Worm (Caenorhabditis elegans) whole organism, mixed stage, embryonic: Measurements from ENCODE around the gene K12B6.11.

ENCODE experiments used
- M03D4.4 ChIP-seq: sonication (generic microtip); optimal IDR thresholded peaks from 2 replicates; lab custom pipeline; 2017; ENCODE audit warnings: mild to moderate bottlenecking, missing genetic modification characterization, missing compliant biosample characterization
- bed-3 ChIP-seq: fragments of 200-800 bp; sonication (Bioruptor generic); optimal IDR thresholded peaks from 3 replicates; lab custom pipeline; 2018; ENCODE audit warnings: mild to moderate bottlenecking, missing genetic modification characterization, moderate library complexity, missing compliant biosample characterization
- blmp-1 ChIP-seq: fragments of 150-350 bp; optimal IDR thresholded peaks from 2 replicates; lab custom pipeline; 2014; ENCODE audit warnings: missing biosample characterization, missing genetic modification characterization
- ceh-39 ChIP-seq: fragments of 150-350 bp; optimal IDR thresholded peaks from 2 replicates; lab custom pipeline; 2014; ENCODE audit warnings: missing biosample characterization, missing genetic modification characterization
- ceh-43 ChIP-seq: fragments of 200-800 bp; sonication (Bioruptor generic); optimal IDR thresholded peaks from 2 replicates; lab custom pipeline; 2018; ENCODE audit warnings: mild to moderate bottlenecking, missing genetic modification characterization, moderate library complexity, missing compliant biosample characterization
- ceh-83 ChIP-seq: fragments of 200-800 bp; sonication (Bioruptor generic); optimal IDR thresholded peaks from 2 replicates; lab custom pipeline; 2018; ENCODE audit warnings: mild to moderate bottlenecking, missing genetic modification characterization, missing compliant biosample characterization
- ces-1 ChIP-seq: fragments of 150-350 bp; optimal IDR thresholded peaks from 2 replicates; lab custom pipeline; 2014; ENCODE audit warnings: missing biosample characterization, missing genetic modification reagents, missing genetic modification characterization
- cnd-1 ChIP-seq: fragments of 200-800 bp; sonication (Bioruptor generic); optimal IDR thresholded peaks from 2 replicates; lab custom pipeline; 2018; ENCODE audit warnings: mild to moderate bottlenecking, missing genetic modification characterization, missing compliant biosample characterization
- drap-1 ChIP-seq: fragments of 200-800 bp; sonication (Bioruptor generic); optimal IDR thresholded peaks from 3 replicates; lab custom pipeline; 2018; ENCODE audit warnings: mild to moderate bottlenecking, missing genetic modification characterization, missing compliant biosample characterization
- elt-1 ChIP-seq: sonication (generic microtip); optimal IDR thresholded peaks from 2 replicates; lab custom pipeline; 2017; ENCODE audit warnings: missing genetic modification characterization, mild to moderate bottlenecking, missing compliant biosample characterization, antibody characterized with exemption, moderate library complexity, borderline replicate concordance; ENCODE audit not compliant: insufficient read depth
- elt-3 ChIP-seq: fragments of 150-350 bp; optimal IDR thresholded peaks from 2 replicates; lab custom pipeline; 2014; ENCODE audit warnings: missing biosample characterization, missing genetic modification characterization
- flh-1 ChIP-seq: fragments of 200-800 bp; sonication (Bioruptor generic); optimal IDR thresholded peaks from 2 replicates; lab custom pipeline; 2018; ENCODE audit warnings: mild to moderate bottlenecking, missing genetic modification characterization, moderate library complexity, missing compliant biosample characterization
- ham-2 ChIP-seq: fragments of 200-800 bp; sonication (Bioruptor generic); optimal IDR thresholded peaks from 2 replicates; lab custom pipeline; 2018; ENCODE audit warnings: mild to moderate bottlenecking, missing genetic modification characterization, missing compliant biosample characterization
- hlh-1 ChIP-seq: fragments of 150-350 bp; optimal IDR thresholded peaks from 2 replicates; lab custom pipeline; 2014; ENCODE audit warnings: missing biosample characterization, missing genetic modification reagents, missing genetic modification characterization
- lin-13 ChIP-seq: fragments of 150-350 bp; optimal IDR thresholded peaks from 2 replicates; lab custom pipeline; 2014; ENCODE audit warnings: missing biosample characterization, missing genetic modification characterization
- lin-32 ChIP-seq: fragments of 200-800 bp; sonication (Bioruptor generic); optimal IDR thresholded peaks from 2 replicates; lab custom pipeline; 2018; ENCODE audit warnings: mild to moderate bottlenecking, missing genetic modification characterization, missing compliant biosample characterization
- lsy-2 ChIP-seq: fragments of 150-350 bp; optimal IDR thresholded peaks from 2 replicates; lab custom pipeline; 2014; ENCODE audit warnings: missing biosample characterization, missing genetic modification characterization
- mab-5 ChIP-seq: fragments of 150-350 bp; optimal IDR thresholded peaks from 2 replicates; lab custom pipeline; 2014; ENCODE audit warnings: missing biosample characterization, missing genetic modification characterization
- mep-1 ChIP-seq: fragments of 150-350 bp; optimal IDR thresholded peaks from 2 replicates; lab custom pipeline; 2017; ENCODE audit warnings: missing biosample characterization, missing genetic modification reagents, missing genetic modification characterization, inconsistent platforms
- mls-2 ChIP-seq: sonication (generic microtip); optimal IDR thresholded peaks from 2 replicates; lab custom pipeline; 2016; ENCODE audit warnings: mild to moderate bottlenecking, missing genetic modification characterization, moderate library complexity, missing compliant biosample characterization
- nhr-12 ChIP-seq: fragments of 150-350 bp; optimal IDR thresholded peaks from 2 replicates; lab custom pipeline; 2014; ENCODE audit warnings: missing biosample characterization, missing genetic modification characterization
- nhr-2 ChIP-seq: fragments of 150-350 bp; optimal IDR thresholded peaks from 2 replicates; lab custom pipeline; 2014; ENCODE audit warnings: missing biosample characterization, missing genetic modification characterization
- nhr-237 ChIP-seq: fragments of 150-350 bp; optimal IDR thresholded peaks from 2 replicates; lab custom pipeline; 2014; ENCODE audit warnings: missing biosample characterization, missing genetic modification characterization
- nhr-28 ChIP-seq: fragments of 150-350 bp; optimal IDR thresholded peaks from 2 replicates; lab custom pipeline; 2014; ENCODE audit warnings: missing biosample characterization, missing genetic modification characterization
- nhr-76 ChIP-seq: sonication (generic microtip); optimal IDR thresholded peaks from 2 replicates; lab custom pipeline; 2017; ENCODE audit warnings: missing biosample characterization, missing genetic modification characterization
- pha-4 ChIP-seq: fragments of 150-350 bp; optimal IDR thresholded peaks from 2 replicates; lab custom pipeline; 2018; ENCODE audit warnings: missing biosample characterization, missing genetic modification reagents, missing genetic modification characterization
- sem-2 ChIP-seq: fragments of 200-800 bp; sonication (Bioruptor generic); optimal IDR thresholded peaks from 2 replicates; lab custom pipeline; 2018; ENCODE audit warnings: mild to moderate bottlenecking, missing genetic modification characterization, missing compliant biosample characterization
- snpc-4 ChIP-seq: fragments of 150-350 bp; optimal IDR thresholded peaks from 2 replicates; lab custom pipeline; 2014; ENCODE audit warnings: missing biosample characterization, missing genetic modification characterization
- sptf-1 ChIP-seq: sonication (generic microtip); optimal IDR thresholded peaks from 2 replicates; lab custom pipeline; 2017; ENCODE audit warnings: mild to moderate bottlenecking, missing genetic modification characterization, moderate library complexity, missing compliant biosample characterization
- tbx-8 ChIP-seq: fragments of 200-800 bp; sonication (Bioruptor generic); optimal IDR thresholded peaks from 2 replicates; lab custom pipeline; 2018; ENCODE audit warnings: mild to moderate bottlenecking, missing genetic modification characterization, moderate library complexity, missing compliant biosample characterization
- unc-120 ChIP-seq: sonication (generic microtip); optimal IDR thresholded peaks from 2 replicates; lab custom pipeline; 2017; ENCODE audit warnings: missing genetic modification characterization, missing compliant biosample characterization; ENCODE audit not compliant: poor library complexity, severe bottlenecking
- unc-39 ChIP-seq: fragments of 150-350 bp; optimal IDR thresholded peaks from 2 replicates; lab custom pipeline; 2014; ENCODE audit warnings: missing biosample characterization, missing genetic modification characterization
- zip-8 ChIP-seq: fragments of 150-350 bp; optimal IDR thresholded peaks from 2 replicates; lab custom pipeline; 2014; ENCODE audit warnings: missing biosample characterization, missing genetic modification characterization
- ztf-11 ChIP-seq: fragments of 150-350 bp; optimal IDR thresholded peaks from 2 replicates; lab custom pipeline; 2014; ENCODE audit warnings: missing biosample characterization, missing genetic modification characterization

Gene K12B6.11

DNA sequence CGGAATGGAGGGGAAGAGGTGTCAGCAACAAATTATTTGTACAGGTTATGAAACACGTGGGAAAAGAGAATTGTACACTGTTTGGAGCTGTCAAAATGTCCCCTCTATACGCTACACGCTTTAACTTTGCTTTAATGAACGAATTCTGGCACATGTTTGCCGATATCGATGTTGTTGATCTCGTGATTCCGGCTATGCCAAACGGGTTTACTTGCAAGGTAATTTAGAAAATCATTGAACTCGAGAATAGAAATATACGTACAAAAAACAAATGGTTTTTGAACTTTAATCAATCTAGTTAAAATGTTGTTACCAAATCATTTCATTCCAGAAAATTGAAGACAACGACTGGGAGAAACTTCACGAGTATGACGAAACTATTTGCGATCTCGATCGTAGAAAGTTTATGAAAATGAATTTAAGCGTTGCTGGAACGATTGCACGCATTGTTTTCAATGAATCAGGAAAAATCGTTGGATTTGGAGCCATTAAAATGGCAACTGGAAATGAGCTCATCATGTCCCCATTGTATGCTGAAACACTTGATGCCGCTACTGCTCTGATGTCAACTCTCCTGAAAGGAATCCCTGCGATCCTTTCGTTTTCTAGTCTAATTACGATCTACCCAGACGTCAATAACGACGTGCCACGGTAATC lies 11.4 kb upstream of the K12B6.11 start:
- TF ChIP-seq nhr-237 (tag; lab: Kevin White, UChicago), result no peak
- no peak for TF ChIP-seq lin-32 (GFP tag; lab: Kevin White, UChicago)
- TF ChIP-seq nhr-76, result no peak
- TF ChIP-seq flh-1, result no peak
- no peak for TF ChIP-seq ceh-43 (GFP tag; lab: Kevin White, UChicago)
- TF ChIP-seq ceh-83 (GFP tag; lab: Kevin White, UChicago), result no peak
- no peak for TF ChIP-seq unc-39 (tag; lab: Kevin White, UChicago)
- no peak for TF ChIP-seq drap-1 (GFP tag; lab: Kevin White, UChicago)
- no peak for TF ChIP-seq pha-4
- no peak for TF ChIP-seq nhr-2 (tag; lab: Kevin White, UChicago)
- TF ChIP-seq ces-1 (GFP tag; lab: Kevin White, UChicago), result no peak
- no peak for TF ChIP-seq ztf-11 (tag; lab: Kevin White, UChicago)
- no peak for TF ChIP-seq ceh-39 (tag; lab: Kevin White, UChicago)
- TF ChIP-seq hlh-1 (tag; lab: Kevin White, UChicago), result no peak
- TF ChIP-seq ham-2 (GFP tag; lab: Kevin White, UChicago), result no peak
- no peak for TF ChIP-seq nhr-12 (tag; lab: Kevin White, UChicago)
- TF ChIP-seq mls-2 (tag; lab: Kevin White, UChicago), result no peak
- TF ChIP-seq nhr-28 (tag; lab: Kevin White, UChicago), result no peak
- TF ChIP-seq blmp-1 (tag; lab: Kevin White, UChicago), result no peak

DNA sequence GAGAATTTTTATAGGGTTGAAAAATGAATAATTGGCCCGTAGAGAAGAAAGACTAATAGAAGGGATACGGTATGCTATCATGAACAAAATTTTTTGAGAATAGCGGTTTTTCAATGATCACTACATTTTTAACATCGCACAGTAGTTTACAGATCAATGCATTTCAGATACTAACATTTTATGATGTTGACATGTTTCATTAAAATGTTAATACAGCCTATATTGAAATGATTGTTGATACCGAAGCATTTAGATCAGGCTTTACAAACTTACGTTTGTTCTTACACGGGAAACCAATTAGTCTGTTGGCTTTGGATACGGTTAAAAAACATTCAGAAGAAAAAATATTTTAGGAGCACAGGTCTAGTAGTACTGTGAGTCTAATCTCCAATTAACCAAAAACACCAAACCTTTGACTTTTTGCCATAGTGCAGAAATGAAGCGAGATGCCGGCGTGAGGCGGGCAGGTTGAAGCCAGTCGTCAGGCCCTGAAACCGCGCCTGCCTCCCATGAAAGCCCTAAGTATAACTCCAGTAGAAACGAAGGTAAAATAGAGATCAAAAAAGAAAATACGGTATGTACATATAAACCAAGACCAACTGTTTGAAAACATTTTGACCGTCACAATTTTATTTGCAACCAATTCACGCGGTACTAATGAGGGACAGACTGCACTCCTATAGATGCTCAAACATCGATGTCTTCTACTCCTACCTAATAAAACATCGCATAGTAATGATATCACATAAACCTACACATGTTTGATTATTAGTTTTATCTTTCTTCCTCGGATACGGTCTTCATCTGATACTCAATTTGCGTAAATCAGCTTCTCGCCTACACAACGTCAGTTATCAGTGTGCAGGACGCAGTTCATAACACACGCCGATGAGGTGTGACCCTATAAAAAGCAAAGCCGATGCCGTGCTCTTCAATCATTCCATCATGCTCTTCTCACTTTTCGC lies 10.3 kb upstream of the K12B6.11 start, which contains the start of gene fil-2:
Gene fil-2 (plus strand): TSS at position 915 of the 965 bp plus-strand sequence.
- TF ChIP-seq M03D4.4 (no peak), lin-13 (no peak), ham-2 (GFP tag; lab: Kevin White, UChicago) (no peak), ces-1 (GFP tag; lab: Kevin White, UChicago) (no peak), ceh-39 (tag; lab: Kevin White, UChicago) (no peak), nhr-28 (tag; lab: Kevin White, UChicago) (no peak), snpc-4 (tag; lab: Kevin White, UChicago) (no peak), lsy-2 (no peak), unc-120 (tag; lab: Kevin White, UChicago) (no peak), mab-5 (tag; lab: Kevin White, UChicago) (no peak), drap-1 (GFP tag; lab: Kevin White, UChicago) (no peak), hlh-1 (tag; lab: Kevin White, UChicago) (no peak), elt-1 (tag; lab: Kevin White, UChicago) (no peak), cnd-1 (tag; lab: Kevin White, UChicago) (no peak), flh-1 (no peak), pha-4 (no peak), zip-8 (no peak), lin-32 (GFP tag; lab: Kevin White, UChicago) (no peak), mep-1 (tag; lab: Kevin White, UChicago) (no peak)
- TF ChIP-seq, all 35 proteins: peak for 0

DNA sequence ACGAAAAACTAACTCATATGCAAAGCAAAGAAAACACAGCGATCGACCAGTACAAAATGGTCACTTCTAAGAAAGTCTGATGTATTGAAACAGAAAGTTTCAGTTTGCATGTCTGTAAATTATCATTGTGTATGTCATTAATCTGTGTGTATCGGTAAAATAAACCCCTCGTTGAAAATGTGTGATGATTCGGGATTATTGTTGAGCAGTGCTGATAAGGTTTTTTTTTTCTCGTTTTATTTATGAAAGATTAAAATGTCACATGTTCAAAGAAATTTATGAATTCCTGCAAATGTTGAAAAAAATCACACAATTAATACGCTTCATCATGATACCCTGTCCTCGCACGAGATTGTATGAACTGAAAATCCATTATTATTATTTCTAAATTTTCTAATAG lies 8.6 kb upstream of the K12B6.11 start:
- no peak for TF ChIP-seq ceh-83 (GFP tag; lab: Kevin White, UChicago)
- TF ChIP-seq ceh-43 (GFP tag; lab: Kevin White, UChicago), result no peak
- TF ChIP-seq pha-4, result no peak
- no peak for TF ChIP-seq nhr-12 (tag; lab: Kevin White, UChicago)
- no peak for TF ChIP-seq flh-1
- TF ChIP-seq lin-13, result no peak
- TF ChIP-seq snpc-4 (tag; lab: Kevin White, UChicago), result no peak
- TF ChIP-seq ceh-39 (tag; lab: Kevin White, UChicago), result no peak
- no peak for TF ChIP-seq M03D4.4
- TF ChIP-seq elt-3 (tag; lab: Kevin White, UChicago), result no peak
- no peak for TF ChIP-seq bed-3 (GFP tag; lab: Kevin White, UChicago)
- no peak for TF ChIP-seq nhr-76

DNA sequence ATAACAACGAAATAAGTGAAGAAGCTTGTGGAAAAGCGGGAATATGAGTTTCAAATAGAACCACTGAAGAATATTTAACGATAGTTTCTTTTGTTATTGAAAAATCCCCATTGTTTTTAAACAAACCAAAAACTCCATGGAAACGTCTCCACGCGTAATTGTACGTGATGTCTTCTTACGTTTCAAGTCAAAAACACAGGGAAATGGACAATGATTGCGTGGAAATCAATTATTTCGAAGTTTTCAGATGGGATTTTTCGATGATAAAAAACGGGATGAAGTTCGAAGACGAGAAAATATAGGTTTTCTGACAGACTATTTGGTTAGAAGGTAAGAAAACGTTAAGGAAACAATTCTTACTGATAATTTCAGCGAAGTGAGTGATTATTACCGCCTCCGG lies 7.5 kb upstream of the K12B6.11 start, which contains the start of the genes K12B6.4 and spe-49:
Gene K12B6.4 (minus strand): TSS at position 101 of the 400 bp plus-strand sequence.
Gene spe-49 (plus strand): TSS at position 185 of the 400 bp plus-strand sequence.
- TF ChIP-seq elt-1 (tag; lab: Kevin White, UChicago), result no peak
- no peak for TF ChIP-seq cnd-1 (tag; lab: Kevin White, UChicago)
- TF ChIP-seq bed-3 (GFP tag; lab: Kevin White, UChicago), result no peak
- TF ChIP-seq blmp-1 (tag; lab: Kevin White, UChicago), result no peak
- no peak for TF ChIP-seq nhr-2 (tag; lab: Kevin White, UChicago)
- no peak for TF ChIP-seq snpc-4 (tag; lab: Kevin White, UChicago)
- no peak for TF ChIP-seq hlh-1 (tag; lab: Kevin White, UChicago)
- no peak for TF ChIP-seq sem-2 (GFP tag; lab: Kevin White, UChicago)
- no peak for TF ChIP-seq nhr-237 (tag; lab: Kevin White, UChicago)
- TF ChIP-seq ztf-11 (tag; lab: Kevin White, UChicago), result no peak
- no peak for TF ChIP-seq sptf-1 (tag; lab: Kevin White, UChicago)
- no peak for TF ChIP-seq lin-32 (GFP tag; lab: Kevin White, UChicago)
- no peak for TF ChIP-seq nhr-28 (tag; lab: Kevin White, UChicago)
- TF ChIP-seq mab-5 (tag; lab: Kevin White, UChicago), result no peak
- no peak for TF ChIP-seq ceh-43 (GFP tag; lab: Kevin White, UChicago)
- TF ChIP-seq tbx-8 (GFP tag; lab: Kevin White, UChicago), result no peak
